Fruit fly (Drosophila melanogaster) whole organism, embryonic: ENCODE measurements around the gene Pvf3.

Source experiments
- CG14441 ChIP-seq: fragments of 200-800 bp; sonication (Bioruptor generic); IDR thresholded peaks from 2 replicates; pipeline ENCODE4 v1.3.6; 2022; ENCODE audit warnings: missing biosample characterization, missing genetic modification characterization
- CG1647 ChIP-seq: fragments of 200-800 bp; sonication (Bioruptor generic); optimal IDR thresholded peaks from 3 replicates; lab custom pipeline; 2016; ENCODE audit warnings: missing biosample characterization, missing genetic modification characterization
- CG3847 ChIP-seq: fragments of 200-800 bp; sonication (Bioruptor generic); IDR thresholded peaks from 2 replicates; pipeline ENCODE4 v1.3.6; 2022; ENCODE audit warnings: missing biosample characterization, missing genetic modification characterization
- Mrtf ChIP-seq: fragments of 200-800 bp; sonication (Bioruptor generic); IDR thresholded peaks from 3 replicates; pipeline ENCODE4 v1.3.6; 2022; ENCODE audit warnings: missing biosample characterization, missing genetic modification characterization

DNA sequence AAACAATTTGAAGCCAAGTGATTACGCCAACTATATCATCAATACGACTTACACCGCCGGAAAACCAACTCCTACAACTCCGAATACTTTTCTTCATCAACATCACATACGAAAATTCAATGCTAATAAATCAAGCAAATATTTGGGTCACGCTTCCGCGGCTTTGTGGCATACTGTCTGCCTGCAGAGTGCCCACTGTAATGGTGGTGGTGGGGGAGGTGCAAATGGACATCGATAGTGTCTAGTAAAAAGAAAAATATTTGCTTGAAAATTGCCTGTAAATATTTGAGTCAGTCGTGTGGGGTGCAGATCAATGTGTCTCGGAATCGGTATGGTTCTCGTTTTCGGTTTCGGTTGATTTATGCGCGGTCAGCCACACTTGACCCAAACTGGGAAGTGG is 8.3 kb upstream of the Pvf3 start:
- TF ChIP-seq CG1647 (GFP tag; lab: Kevin White, UChicago) (no peak), CG14441 (GFP tag; lab: Robert Waterston, UW) (no peak), Mrtf (GFP tag; lab: Robert Waterston, UW) (no peak), CG3847 (GFP tag; lab: Robert Waterston, UW) (no peak)
